Worm (Caenorhabditis elegans): ENCODE measurements around the gene ace-1.
A peak's percentile ranks its signal among the peaks of the same experiment; 100 is the strongest.

DNA sequence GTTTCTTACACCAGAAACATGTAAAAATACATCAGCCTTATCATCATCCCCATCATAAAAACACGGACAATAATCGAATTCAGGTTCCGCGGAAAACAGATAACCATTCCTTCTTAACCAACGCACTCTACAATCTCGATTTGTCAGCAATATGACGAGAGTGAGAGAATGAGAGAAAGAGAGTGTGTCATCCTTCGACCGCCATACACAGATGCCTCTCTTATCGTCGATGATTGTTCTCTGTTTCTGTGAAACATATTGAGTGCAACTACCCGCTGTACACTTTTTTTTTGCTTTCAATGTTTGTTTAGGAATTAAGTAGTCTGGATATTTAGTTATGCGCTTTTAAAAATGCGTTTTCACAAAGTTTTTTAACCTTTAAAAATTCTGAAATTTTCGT is 18.1 kb upstream of the ace-1 start:
- TF ChIP-seq lsy-2 (tag; optimal IDR thresholded peaks at IDR 0.05) (peak in 1 of 2 experiments; percentile 11), mep-1 (tag; optimal IDR thresholded peaks at IDR 0.05) (peak; percentile 41)
